Worm (Caenorhabditis elegans) whole organism, L4/young adult: ENCODE results near the gene K11E4.6.

Experiments
- W03F9.2 ChIP-seq: fragments of 150-350 bp; optimal IDR thresholded peaks from 2 replicates; lab custom pipeline; 2014; ENCODE audit warnings: missing biosample characterization, missing genetic modification characterization
- dao-5 ChIP-seq: sonication (generic microtip); optimal IDR thresholded peaks from 2 replicates; lab custom pipeline; 2016; ENCODE audit warnings: missing genotype, missing genetic modification characterization, moderate library complexity, missing compliant biosample characterization
- him-1 ChIP-seq: sonication (generic microtip); optimal IDR thresholded peaks from 2 replicates; lab custom pipeline; 2016; ENCODE audit warnings: missing genotype, missing genetic modification reagents, missing genetic modification characterization, missing compliant biosample characterization

Gene K11E4.6

ce11 chrX:13772734-13773133 is 48.3 kb downstream of the K11E4.6 start:
- TF ChIP-seq W03F9.2: no peak
- no peak for TF ChIP-seq him-1
- TF ChIP-seq dao-5: no peak

DNA sequence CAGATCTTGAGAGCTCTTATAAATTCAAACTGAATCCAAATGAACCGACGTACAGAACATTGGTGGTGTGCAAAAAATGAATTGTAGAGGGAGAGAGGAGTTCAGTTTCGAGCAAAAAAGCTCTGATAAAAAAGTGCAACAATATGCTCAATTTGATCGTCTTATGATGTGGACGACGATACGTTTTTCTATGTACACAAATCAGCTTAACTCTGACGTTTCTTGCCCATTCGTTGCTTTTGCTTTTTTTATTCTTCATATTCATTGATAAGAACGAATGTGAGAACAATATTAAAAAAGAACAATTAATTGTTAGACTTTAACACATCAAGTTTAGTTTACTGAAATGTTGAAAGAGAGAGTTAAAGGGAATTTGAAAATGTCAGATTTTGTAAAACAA is 49.7 kb downstream of the K11E4.6 start:
- TF ChIP-seq him-1 (no peak), W03F9.2 (no peak), dao-5 (no peak)

DNA sequence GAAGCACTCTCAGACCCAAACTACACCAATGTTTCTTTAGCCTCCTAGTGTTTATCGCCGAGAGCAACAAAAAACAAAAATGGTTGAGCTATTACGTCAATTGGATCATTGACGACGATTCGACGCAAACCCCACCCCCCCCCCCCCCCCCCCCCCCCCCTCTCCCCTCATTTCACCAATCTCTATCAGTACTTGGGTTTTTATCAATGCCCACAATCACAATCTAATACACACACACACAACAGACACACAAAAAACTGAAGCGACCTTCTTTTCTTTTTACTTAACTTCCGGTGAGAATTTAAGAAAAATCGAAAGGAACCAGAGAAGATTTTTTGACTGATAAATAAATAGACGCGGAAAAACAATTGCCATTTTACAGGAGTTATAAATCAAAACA is 51.0 kb downstream of the K11E4.6 start:
- no peak for TF ChIP-seq him-1
